Worm (Caenorhabditis elegans) whole organism, late embryonic: Measurements from ENCODE around the gene C16A11.4.

Experiments used
- elt-2 ChIP-seq: sonication (generic microtip); optimal IDR thresholded peaks from 2 replicates; lab custom pipeline; 2016; ENCODE audit warnings: missing genetic modification reagents, missing genetic modification characterization, missing compliant biosample characterization
- fkh-10 ChIP-seq: fragments of 150-350 bp; optimal IDR thresholded peaks from 2 replicates; lab custom pipeline; 2014; ENCODE audit warnings: missing biosample characterization, missing genetic modification reagents, missing genetic modification characterization
- hlh-30 ChIP-seq: sonication (generic microtip); optimal IDR thresholded peaks from 2 replicates; lab custom pipeline; 2017; ENCODE audit warnings: antibody characterized with exemption, missing genetic modification characterization, missing compliant biosample characterization; ENCODE audit not compliant: insufficient read depth
- lin-11 ChIP-seq: fragments of 200-800 bp; sonication (Bioruptor generic); optimal IDR thresholded peaks from 2 replicates; lab custom pipeline; 2018; ENCODE audit warnings: mild to moderate bottlenecking, missing genetic modification characterization, missing compliant biosample characterization
- tbx-7 ChIP-seq: sonication (generic microtip); optimal IDR thresholded peaks from 2 replicates; lab custom pipeline; 2016; ENCODE audit warnings: missing genotype, missing genetic modification characterization, missing compliant biosample characterization
- unc-55 ChIP-seq: sonication (generic microtip); optimal IDR thresholded peaks from 2 replicates; lab custom pipeline; 2017; ENCODE audit warnings: missing biosample characterization, missing genetic modification reagents, missing genetic modification characterization

- TF ChIP-seq elt-2 (tag; lab: Kevin White, UChicago) (no peak), lin-11 (tag; lab: Kevin White, UChicago) (no peak), hlh-30 (tag; lab: Kevin White, UChicago) (no peak), tbx-7 (tag; lab: Kevin White, UChicago) (no peak), fkh-10 (no peak), unc-55 (no peak)
Observed at ce11 chrII:4194127-4194526, 32.7 kb upstream of the C16A11.4 start, which contains the start of gene mth-2.
